Worm (Caenorhabditis elegans): Measurements from ENCODE around the gene adh-5.

ce11 chrV:911474-911873 is at the start of gene adh-5:
- TF ChIP-seq T22C8.4 (GFP tag; IDR thresholded peaks at IDR 0.05), result no peak
- TF ChIP-seq ref-1 (GFP tag; conservative IDR thresholded peaks at IDR 0.05), result no peak
- TF ChIP-seq klf-2 (GFP tag; conservative IDR thresholded peaks at IDR 0.05), result no peak
